Fruit fly (Drosophila melanogaster) whole organism, embryonic: ENCODE results near the gene scrt.

Experiments used
- Aef1 ChIP-seq: fragments of 200-800 bp; sonication (Bioruptor generic); IDR thresholded peaks from 3 replicates; pipeline ENCODE4 v1.3.6; 2022; ENCODE audit warnings: missing biosample characterization, missing genetic modification characterization
- BEAF-32 ChIP-seq: fragments of 200-800 bp; sonication (Bioruptor generic); optimal IDR thresholded peaks from 3 replicates; lab custom pipeline; 2017; ENCODE audit warnings: missing biosample characterization, missing genetic modification characterization, mild to moderate bottlenecking, moderate library complexity, missing genetic modification reagents
- Bdp1 ChIP-seq: fragments of 200-800 bp; sonication (Bioruptor generic); optimal IDR thresholded peaks from 3 replicates; lab custom pipeline; 2016; ENCODE audit warnings: missing biosample characterization, missing genetic modification characterization
- CG10462 ChIP-seq: fragments of 200-800 bp; sonication (Bioruptor generic); optimal IDR thresholded peaks from 2 replicates; lab custom pipeline; 2016; ENCODE audit warnings: missing biosample characterization, missing genetic modification characterization
- CG11085 ChIP-seq: fragments of 200-800 bp; sonication (Bioruptor generic); IDR thresholded peaks from 2 replicates; pipeline ENCODE4 v1.3.6; 2022; ENCODE audit warnings: missing biosample characterization, missing genetic modification characterization
- CG11247 ChIP-seq: fragments of 200-800 bp; sonication (Bioruptor generic); IDR thresholded peaks from 2 replicates; pipeline ENCODE4 v1.3.6; 2022; ENCODE audit warnings: missing biosample characterization, missing genetic modification characterization
- CG11504 ChIP-seq: fragments of 200-800 bp; sonication (Bioruptor generic); optimal IDR thresholded peaks from 3 replicates; lab custom pipeline; 2019; ENCODE audit warnings: missing biosample characterization, mild to moderate bottlenecking, missing genetic modification characterization, moderate library complexity
- CG12219 ChIP-seq: fragments of 200-800 bp; sonication (Bioruptor generic); optimal IDR thresholded peaks from 3 replicates; lab custom pipeline; 2018; ENCODE audit warnings: missing biosample characterization, mild to moderate bottlenecking, missing genetic modification characterization
- CG13296 ChIP-seq: fragments of 200-800 bp; sonication (Bioruptor generic); optimal IDR thresholded peaks from 3 replicates; lab custom pipeline; 2018; ENCODE audit warnings: missing biosample characterization, mild to moderate bottlenecking, missing genetic modification characterization
- CG13894 ChIP-seq: fragments of 200-800 bp; sonication (Bioruptor generic); optimal IDR thresholded peaks from 3 replicates; lab custom pipeline; 2018; ENCODE audit warnings: missing biosample characterization, mild to moderate bottlenecking, missing genetic modification characterization, moderate library complexity
- CG17385 ChIP-seq: fragments of 200-800 bp; sonication (Bioruptor generic); optimal IDR thresholded peaks from 3 replicates; lab custom pipeline; 2018; ENCODE audit warnings: missing biosample characterization, mild to moderate bottlenecking, missing genetic modification characterization
- CG17912 ChIP-seq: fragments of 200-800 bp; sonication (Bioruptor generic); optimal IDR thresholded peaks from 2 replicates; lab custom pipeline; 2018; ENCODE audit warnings: missing biosample characterization, mild to moderate bottlenecking, missing genetic modification characterization
- CG2116 ChIP-seq: fragments of 200-800 bp; sonication (Bioruptor generic); optimal IDR thresholded peaks from 3 replicates; lab custom pipeline; 2018; ENCODE audit warnings: missing biosample characterization, mild to moderate bottlenecking, missing genetic modification characterization
- CG2202 ChIP-seq: fragments of 200-800 bp; sonication (Bioruptor generic); optimal IDR thresholded peaks from 2 replicates; lab custom pipeline; 2018; ENCODE audit warnings: missing biosample characterization, mild to moderate bottlenecking, missing genetic modification characterization
- CG2889 ChIP-seq: fragments of 200-800 bp; sonication (Bioruptor generic); IDR thresholded peaks from 3 replicates; pipeline ENCODE4 v1.3.6; 2022; ENCODE audit warnings: missing biosample characterization, missing genetic modification characterization
- CG7271 ChIP-seq: fragments of 200-800 bp; sonication (Bioruptor generic); optimal IDR thresholded peaks from 2 replicates; lab custom pipeline; 2018; ENCODE audit warnings: missing biosample characterization, mild to moderate bottlenecking, missing genetic modification characterization, moderate library complexity
- CG8290 ChIP-seq, 3 experiments: fragments of 200-800 bp; sonication (Bioruptor generic); optimal IDR thresholded peaks; 2 replicates each; lab custom pipeline; 2016 to 2019; ENCODE audit warnings: missing biosample characterization in 3 of 3, missing genetic modification characterization in 3 of 3, mild to moderate bottlenecking in 2 of 3, moderate library complexity in 1 of 3
- CG8924 ChIP-seq: fragments of 200-800 bp; optimal IDR thresholded peaks from 3 replicates; lab custom pipeline; 2019; ENCODE audit warnings: missing biosample characterization, mild to moderate bottlenecking, missing genetic modification characterization, moderate library complexity
- CG9817 ChIP-seq: fragments of 200-800 bp; sonication (Bioruptor generic); optimal IDR thresholded peaks from 2 replicates; lab custom pipeline; 2018; ENCODE audit warnings: missing biosample characterization, mild to moderate bottlenecking, missing genetic modification characterization, moderate library complexity
- Dad ChIP-seq: fragments of 200-800 bp; sonication (Bioruptor generic); optimal IDR thresholded peaks from 3 replicates; lab custom pipeline; 2016; ENCODE audit warnings: missing biosample characterization, missing genetic modification characterization
- Doc2 ChIP-seq: fragments of 200-800 bp; sonication (Bioruptor generic); IDR thresholded peaks from 2 replicates; pipeline ENCODE4 v1.3.6; 2022; ENCODE audit warnings: missing biosample characterization, missing genetic modification characterization
- Drgx ChIP-seq: fragments of 200-800 bp; sonication (Bioruptor generic); IDR thresholded peaks from 2 replicates; pipeline ENCODE4 v1.3.6; 2022; ENCODE audit warnings: missing biosample characterization, missing genetic modification characterization
- Hey ChIP-seq: fragments of 200-800 bp; sonication (Bioruptor generic); optimal IDR thresholded peaks from 3 replicates; lab custom pipeline; 2018; ENCODE audit warnings: missing biosample characterization, mild to moderate bottlenecking, missing genetic modification characterization
- Hmx ChIP-seq: fragments of 200-800 bp; sonication (Bioruptor generic); optimal IDR thresholded peaks from 2 replicates; lab custom pipeline; 2016; ENCODE audit warnings: missing biosample characterization, missing genetic modification characterization
- Hr78 ChIP-seq, 2 experiments: fragments of 200-800 bp in 1 of 2; fragments of >200 bp in 1 of 2; sonication (Bioruptor generic) in 1 of 2; optimal IDR thresholded peaks; 2 replicates each; lab custom pipeline; 2017 to 2019; ENCODE audit warnings: missing biosample characterization in 2 of 2, missing genetic modification characterization in 2 of 2, mild to moderate bottlenecking in 1 of 2, moderate library complexity in 1 of 2
- NFAT ChIP-seq: fragments of 200-800 bp; sonication (Bioruptor generic); IDR thresholded peaks from 2 replicates; pipeline ENCODE4 v1.3.6; 2022; ENCODE audit warnings: missing biosample characterization, missing genetic modification characterization
- Rfx ChIP-seq: fragments of 200-800 bp; sonication (Bioruptor generic); IDR thresholded peaks from 2 replicates; pipeline ENCODE4 v1.3.6; 2022; ENCODE audit warnings: missing biosample characterization, missing genetic modification characterization
- Sox102F ChIP-seq: fragments of 200-800 bp; sonication (Bioruptor generic); optimal IDR thresholded peaks from 2 replicates; lab custom pipeline; 2018; ENCODE audit warnings: missing biosample characterization, mild to moderate bottlenecking, missing genetic modification characterization, moderate library complexity
- ab ChIP-seq: fragments of 200-800 bp; sonication (Bioruptor generic); optimal IDR thresholded peaks from 2 replicates; lab custom pipeline; 2016; ENCODE audit warnings: missing biosample characterization, missing genetic modification characterization
- al ChIP-seq: fragments of 200-800 bp; sonication (Bioruptor generic); IDR thresholded peaks from 2 replicates; pipeline ENCODE4 v1.3.6; 2022; ENCODE audit warnings: missing biosample characterization, missing genetic modification characterization
- bsh ChIP-seq, 2 experiments: fragments of 200-800 bp; sonication (Bioruptor generic); optimal IDR thresholded peaks; 2 replicates each; lab custom pipeline; 2017 to 2018; ENCODE audit warnings: mild to moderate bottlenecking in 2 of 2, missing biosample characterization in 2 of 2, missing genetic modification characterization in 2 of 2, moderate library complexity in 1 of 2
- cato ChIP-seq: fragments of 200-800 bp; sonication (Bioruptor generic); optimal IDR thresholded peaks from 2 replicates; lab custom pipeline; 2016; ENCODE audit warnings: missing biosample characterization, missing genetic modification characterization, borderline replicate concordance
- caup ChIP-seq: fragments of 200-800 bp; sonication (Bioruptor generic); optimal IDR thresholded peaks from 3 replicates; lab custom pipeline; 2017; ENCODE audit warnings: missing biosample characterization, mild to moderate bottlenecking, missing genetic modification characterization, moderate library complexity; ENCODE audit not compliant: severe bottlenecking
- cg ChIP-seq: fragments of 200-800 bp; sonication (Bioruptor generic); optimal IDR thresholded peaks from 3 replicates; lab custom pipeline; 2019; ENCODE audit warnings: missing biosample characterization, mild to moderate bottlenecking, missing genetic modification characterization, moderate library complexity
- chn ChIP-seq: fragments of 200-800 bp; sonication (Bioruptor generic); optimal IDR thresholded peaks from 2 replicates; lab custom pipeline; 2016; ENCODE audit warnings: missing biosample characterization, missing genetic modification characterization
- ci ChIP-seq: fragments of 200-800 bp; sonication (Bioruptor generic); IDR thresholded peaks from 3 replicates; pipeline ENCODE4 v1.3.6; 2022; ENCODE audit warnings: missing biosample characterization, missing genetic modification characterization
- cwo ChIP-seq: fragments of 200-800 bp; sonication (Bioruptor generic); optimal IDR thresholded peaks from 3 replicates; lab custom pipeline; 2017; ENCODE audit warnings: missing biosample characterization, missing genetic modification characterization, mild to moderate bottlenecking, moderate library complexity, missing genetic modification reagents
- dysf ChIP-seq: fragments of 200-800 bp; sonication (Bioruptor generic); IDR thresholded peaks from 3 replicates; pipeline ENCODE4 v1.3.6; 2022; ENCODE audit warnings: missing biosample characterization, missing genetic modification characterization
- fd102C ChIP-seq: fragments of 200-800 bp; sonication (Bioruptor generic); optimal IDR thresholded peaks from 2 replicates; lab custom pipeline; 2018; ENCODE audit warnings: missing biosample characterization, mild to moderate bottlenecking, missing genetic modification characterization, moderate library complexity
- fd3F ChIP-seq: fragments of 200-800 bp; sonication (Bioruptor generic); optimal IDR thresholded peaks from 2 replicates; lab custom pipeline; 2018; ENCODE audit warnings: missing biosample characterization, mild to moderate bottlenecking, missing genetic modification characterization, moderate library complexity
- insv ChIP-seq, 2 experiments: fragments of 200-800 bp; sonication (Bioruptor generic); optimal IDR thresholded peaks; 3 replicates each; lab custom pipeline; 2016 to 2018; ENCODE audit warnings: missing biosample characterization in 2 of 2, missing genetic modification characterization in 2 of 2
- lilli ChIP-seq: fragments of 200-800 bp; sonication (Bioruptor generic); optimal IDR thresholded peaks from 3 replicates; lab custom pipeline; 2016; ENCODE audit warnings: missing biosample characterization, missing genetic modification characterization
- nmo ChIP-seq: fragments of 200-800 bp; sonication (Bioruptor generic); optimal IDR thresholded peaks from 2 replicates; lab custom pipeline; 2018; ENCODE audit warnings: missing biosample characterization, mild to moderate bottlenecking, missing genetic modification characterization, moderate library complexity
- onecut ChIP-seq: fragments of 200-800 bp; sonication (Bioruptor generic); IDR thresholded peaks from 2 replicates; pipeline ENCODE4 v1.3.6; 2022; ENCODE audit warnings: missing biosample characterization, missing genetic modification characterization
- row ChIP-seq: fragments of 200-800 bp; sonication (Bioruptor generic); IDR thresholded peaks from 3 replicates; pipeline ENCODE4 v1.3.6; 2022; ENCODE audit warnings: missing biosample characterization, missing genetic modification characterization
- toy ChIP-seq: fragments of 200-800 bp; sonication (Bioruptor generic); IDR thresholded peaks from 2 replicates; pipeline ENCODE4 v1.3.6; 2022; ENCODE audit warnings: missing biosample characterization, missing genetic modification characterization
- usp ChIP-seq: fragments of >200 bp; optimal IDR thresholded peaks from 2 replicates; lab custom pipeline; 2017; ENCODE audit warnings: missing biosample characterization, missing genetic modification characterization
- vvl ChIP-seq: fragments of 200-800 bp; sonication (Bioruptor generic); IDR thresholded peaks from 2 replicates; pipeline ENCODE4 v1.3.6; 2022; ENCODE audit warnings: missing biosample characterization, missing genetic modification characterization

scrt gene

DNA sequence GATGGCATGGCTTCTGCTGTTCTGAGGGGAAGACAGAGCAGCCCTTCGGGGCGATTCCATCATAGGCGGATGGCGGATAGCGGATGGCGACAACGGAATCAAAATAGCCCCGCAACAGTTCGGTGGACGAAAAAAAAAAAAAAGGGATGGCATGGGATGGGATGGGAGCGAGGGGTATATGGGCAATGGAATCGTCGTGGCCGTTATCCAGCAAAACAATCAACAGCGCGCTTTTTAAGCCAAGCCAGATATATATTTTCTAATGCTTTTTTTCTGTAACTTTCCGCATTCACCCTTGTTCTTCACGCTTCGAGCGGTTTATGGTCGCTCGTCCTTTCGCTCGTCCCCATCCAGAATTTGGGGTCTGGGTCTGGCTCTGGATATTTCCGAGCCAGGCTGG, 11.9 kb downstream of the scrt start (continued):
- TF ChIP-seq BEAF-32 (GFP tag; lab: Kevin White, UChicago) (no peak), CG7271 (tag; lab: Kevin White, UChicago) (no peak), Hr78 (GFP tag; optimal IDR thresholded peaks at IDR 0.05; lab: Kevin White, UChicago) (no peak), CG10462 (GFP tag; lab: Kevin White, UChicago) (no peak), CG13894 (peak; percentile 88), CG8924 (no peak), CG2889 (GFP tag; lab: Robert Waterston, UW) (no peak), CG11247 (GFP tag; lab: Robert Waterston, UW) (no peak)

DNA sequence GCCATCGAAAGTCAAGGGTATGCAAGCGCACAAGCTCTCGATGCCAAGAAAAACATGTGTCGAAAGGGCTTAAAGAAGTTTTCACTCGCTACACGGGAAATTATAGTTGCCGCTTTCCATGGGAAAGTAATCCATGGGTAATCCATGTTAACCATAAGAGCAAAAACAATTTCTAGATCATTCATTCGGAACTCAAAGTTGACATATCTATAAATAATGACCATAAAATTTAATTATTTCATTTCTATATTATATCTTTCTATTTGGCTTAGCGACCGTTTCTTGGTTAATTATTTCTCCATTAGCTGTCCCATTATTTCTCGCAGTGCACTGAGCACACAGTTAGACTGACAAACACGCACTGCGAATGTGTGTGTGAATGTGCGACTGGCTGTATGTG, 17.0 kb downstream of the scrt start:
- no peak for TF ChIP-seq Doc2 (GFP tag; lab: Robert Waterston, UW)
- no peak for TF ChIP-seq Dad
- no peak for TF ChIP-seq fd102C (GFP tag; lab: Kevin White, UChicago)
- TF ChIP-seq CG13296 (GFP tag; lab: Kevin White, UChicago) = no peak
- TF ChIP-seq fd3F (GFP tag; lab: Kevin White, UChicago) = peak; percentile 20
- no peak for TF ChIP-seq CG12219 (GFP tag; lab: Kevin White, UChicago)
- no peak for TF ChIP-seq CG9817 (tag; lab: Kevin White, UChicago)
- no peak for TF ChIP-seq CG8290 (GFP tag; optimal IDR thresholded peaks at IDR 0.05; lab: Kevin White, UChicago)
- no peak for TF ChIP-seq CG8290 (tag; optimal IDR thresholded peaks at IDR 0.05; lab: Kevin White, UChicago)
- TF ChIP-seq usp = no peak
- no peak for TF ChIP-seq ab (GFP tag; lab: Kevin White, UChicago)
- no peak for TF ChIP-seq dysf (GFP tag; lab: Robert Waterston, UW)
- no peak for TF ChIP-seq toy (GFP tag; lab: Robert Waterston, UW)
- no peak for TF ChIP-seq CG10462 (GFP tag; lab: Kevin White, UChicago)
- no peak for TF ChIP-seq BEAF-32 (GFP tag; lab: Kevin White, UChicago)
- peak; percentile 42 for TF ChIP-seq Sox102F (GFP tag; lab: Kevin White, UChicago)
- TF ChIP-seq lilli (GFP tag; lab: Kevin White, UChicago) = no peak
- no peak for TF ChIP-seq insv (GFP tag; optimal IDR thresholded peaks at IDR 0.05; lab: Kevin White, UChicago)
- TF ChIP-seq CG17912 (GFP tag; lab: Kevin White, UChicago) = no peak
- no peak for TF ChIP-seq vvl (GFP tag; lab: Robert Waterston, UW)
- TF ChIP-seq CG2202 (tag; lab: Kevin White, UChicago) = no peak
- TF ChIP-seq ci = 0 out of 3 replicates have a peak, but pooled peaks have one; percentile 26
- TF ChIP-seq Hr78 (GFP tag; optimal IDR thresholded peaks at IDR 0.05; lab: Kevin White, UChicago) = no peak
- peak; percentile 52 for TF ChIP-seq CG17385 (GFP tag; lab: Kevin White, UChicago)
- TF ChIP-seq Bdp1 = no peak
- TF ChIP-seq NFAT (GFP tag; lab: Robert Waterston, UW) = no peak
- no peak for TF ChIP-seq Hey
- TF ChIP-seq al (GFP tag; lab: Robert Waterston, UW) = no peak
- TF ChIP-seq CG11085 (GFP tag; lab: Robert Waterston, UW) = no peak
- TF ChIP-seq Aef1 (GFP tag; lab: Robert Waterston, UW) = no peak
- TF ChIP-seq caup (GFP tag; lab: Kevin White, UChicago) = peak; percentile 3
- no peak for TF ChIP-seq cato (GFP tag; lab: Kevin White, UChicago)
- TF ChIP-seq cwo = peak; percentile 3
- peak; percentile 32; the same call in 1 of the 2 replicates for TF ChIP-seq Rfx (GFP tag; lab: Robert Waterston, UW)
- peak; percentile 55 for TF ChIP-seq CG11504 (tag; lab: Kevin White, UChicago)
- peak in 1 of 2 experiments; percentile 15 for TF ChIP-seq bsh (GFP tag; optimal IDR thresholded peaks at IDR 0.05; lab: Kevin White, UChicago)
- TF ChIP-seq row (GFP tag; lab: Robert Waterston, UW) = peak; percentile 62
- peak; percentile 49 for TF ChIP-seq nmo (GFP tag; lab: Kevin White, UChicago)
- TF ChIP-seq Hmx (GFP tag; lab: Kevin White, UChicago) = no peak
- TF ChIP-seq Drgx (GFP tag; lab: Robert Waterston, UW) = no peak
- TF ChIP-seq onecut (GFP tag; lab: Robert Waterston, UW) = no peak
- TF ChIP-seq CG2116 (GFP tag; lab: Kevin White, UChicago) = no peak
- TF ChIP-seq chn (GFP tag; lab: Kevin White, UChicago) = no peak
- TF ChIP-seq cg (GFP tag; lab: Kevin White, UChicago) = no peak
